Worm (Caenorhabditis elegans): Measurements from ENCODE around the gene K09C4.10.

- TF ChIP-seq sptf-1 (tag; optimal IDR thresholded peaks at IDR 0.05) (no peak), nhr-47 (tag; optimal IDR thresholded peaks at IDR 0.05) (no peak), elt-2 (tag; optimal IDR thresholded peaks at IDR 0.05) (peak; percentile 98), fkh-10 (GFP tag; optimal IDR thresholded peaks at IDR 0.05) (no peak), mep-1 (tag; optimal IDR thresholded peaks at IDR 0.05) (no peak), efl-1 (optimal IDR thresholded peaks at IDR 0.05) (no peak), efl-1 (GFP tag; optimal IDR thresholded peaks at IDR 0.05 in 1 of 2) (no peak), ceh-90 (tag; optimal IDR thresholded peaks at IDR 0.05) (no peak), pqm-1 (tag; optimal IDR thresholded peaks at IDR 0.05) (peak; percentile 99)
These were observed 23.1 kb downstream of the K09C4.10 start, which contains the start of gene lbp-3 for ce11 chrX:3256784-3257493.
